Fruit fly (Drosophila melanogaster): ENCODE measurements around the gene chico.

The chico gene

DNA sequence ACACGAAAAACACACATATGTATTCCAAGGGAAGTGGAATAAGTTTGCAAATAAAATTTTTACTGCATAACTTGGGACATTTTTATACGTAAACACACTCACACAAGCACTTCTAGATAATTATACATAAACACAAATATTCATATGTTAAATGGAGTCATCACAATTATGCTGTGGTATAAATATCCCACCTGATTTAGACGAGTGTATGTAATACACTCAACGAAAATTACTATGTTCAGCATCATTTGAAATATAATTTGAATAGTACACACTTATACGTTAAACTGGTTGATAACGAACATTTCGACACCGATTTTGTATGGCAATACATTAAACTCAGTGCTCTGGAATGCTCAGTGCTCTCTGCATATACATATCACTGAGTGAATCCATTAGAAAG is 15.8 kb downstream of the chico start (continued):
- no peak for TF ChIP-seq ERR (GFP tag; optimal IDR thresholded peaks at IDR 0.05)
- no peak for TF ChIP-seq tin (GFP tag; optimal IDR thresholded peaks at IDR 0.05)
- no peak for TF ChIP-seq Lpt (GFP tag; optimal IDR thresholded peaks at IDR 0.05)
- TF ChIP-seq nerfin-2 (GFP tag; IDR thresholded peaks at IDR 0.05; ENCODE audit: partially characterized antibody): no peak
- no peak for TF ChIP-seq ato (GFP tag; IDR thresholded peaks at IDR 0.05; ENCODE audit: partially characterized antibody)
- no peak for TF ChIP-seq cas (GFP tag; IDR thresholded peaks at IDR 0.05)
- TF ChIP-seq fd96Cb (tag; optimal IDR thresholded peaks at IDR 0.05): no peak
- TF ChIP-seq corto (GFP tag; optimal IDR thresholded peaks at IDR 0.05): no peak
- TF ChIP-seq az2 (GFP tag; optimal IDR thresholded peaks at IDR 0.05): no peak
- no peak for TF ChIP-seq dm (GFP tag; optimal IDR thresholded peaks at IDR 0.05)
- TF ChIP-seq CG16779 (GFP tag; IDR thresholded peaks at IDR 0.05): no peak
- peak; percentile 84 for TF ChIP-seq sd (tag; optimal IDR thresholded peaks at IDR 0.05)
- no peak for TF ChIP-seq insv (GFP tag; optimal IDR thresholded peaks at IDR 0.05)
- no peak for TF ChIP-seq ttk (GFP tag; IDR thresholded peaks at IDR 0.05)
- no peak for TF ChIP-seq nom (GFP tag; optimal IDR thresholded peaks at IDR 0.05)
- TF ChIP-seq CG15479 (GFP tag; optimal IDR thresholded peaks at IDR 0.05): no peak
- no peak for TF ChIP-seq Dll (GFP tag; IDR thresholded peaks at IDR 0.05; ENCODE audit: partially characterized antibody)
- no peak for TF ChIP-seq Hsf (GFP tag; optimal IDR thresholded peaks at IDR 0.05)
- no peak for TF ChIP-seq CG12219 (GFP tag; optimal IDR thresholded peaks at IDR 0.05)
- peak; percentile 11 for TF ChIP-seq CG1792 (GFP tag; optimal IDR thresholded peaks at IDR 0.05)
- TF ChIP-seq ab (GFP tag; optimal IDR thresholded peaks at IDR 0.05): no peak
- no peak for TF ChIP-seq CG3838 (GFP tag; optimal IDR thresholded peaks at IDR 0.05)
- peak; percentile 5 for TF ChIP-seq CG5245 (GFP tag; optimal IDR thresholded peaks at IDR 0.05)
- TF ChIP-seq Jarid2 (GFP tag; optimal IDR thresholded peaks at IDR 0.05): no peak
- no peak for TF ChIP-seq CG10321 (GFP tag; IDR thresholded peaks at IDR 0.05)
- no peak for TF ChIP-seq peb (GFP tag; IDR thresholded peaks at IDR 0.05)
- no peak for TF ChIP-seq hth (optimal IDR thresholded peaks at IDR 0.05)
- TF ChIP-seq CG31224 (GFP tag; IDR thresholded peaks at IDR 0.05): no peak
- TF ChIP-seq tna (GFP tag; IDR thresholded peaks at IDR 0.05; ENCODE audit: partially characterized antibody): no peak
- no peak for TF ChIP-seq hb (GFP tag; IDR thresholded peaks at IDR 0.05; ENCODE audit: partially characterized antibody)
- no peak for TF ChIP-seq CG18764 (GFP tag; optimal IDR thresholded peaks at IDR 0.05)
- no peak for TF ChIP-seq Dip2 (GFP tag; IDR thresholded peaks at IDR 0.05)
- TF ChIP-seq CG18599 (GFP tag; optimal IDR thresholded peaks at IDR 0.05): no peak
- peak; percentile 36 for TF ChIP-seq CG3281 (GFP tag; optimal IDR thresholded peaks at IDR 0.05)
- TF ChIP-seq kay (GFP tag; optimal IDR thresholded peaks at IDR 0.05): no peak
- TF ChIP-seq CTCF (GFP tag; optimal IDR thresholded peaks at IDR 0.05): no peak
- TF ChIP-seq CG8359 (GFP tag; optimal IDR thresholded peaks at IDR 0.05; ENCODE audit: borderline replicate concordance): no peak
- TF ChIP-seq ftz-f1 (GFP tag; optimal IDR thresholded peaks at IDR 0.05): no peak
- TF ChIP-seq klu (GFP tag; IDR thresholded peaks at IDR 0.05): no peak
- TF ChIP-seq CG18619 (GFP tag; optimal IDR thresholded peaks at IDR 0.05): no peak
- no peak for TF ChIP-seq emc (GFP tag; optimal IDR thresholded peaks at IDR 0.05)
- no peak for TF ChIP-seq CG18011 (GFP tag; optimal IDR thresholded peaks at IDR 0.05)
- no peak for TF ChIP-seq crp (GFP tag; optimal IDR thresholded peaks at IDR 0.05)
- peak; percentile 44 for TF ChIP-seq Drgx (GFP tag; IDR thresholded peaks at IDR 0.05)
- no peak for TF ChIP-seq cato (GFP tag; optimal IDR thresholded peaks at IDR 0.05; ENCODE audit: borderline replicate concordance)
- peak; percentile 47 for TF ChIP-seq PHDP (tag; optimal IDR thresholded peaks at IDR 0.05)
- TF ChIP-seq CG16815 (GFP tag; optimal IDR thresholded peaks at IDR 0.05): no peak
- no peak for TF ChIP-seq jumu (GFP tag; optimal IDR thresholded peaks at IDR 0.05)
- TF ChIP-seq al (GFP tag; IDR thresholded peaks at IDR 0.05): no peak
- no peak for TF ChIP-seq bigmax (GFP tag; optimal IDR thresholded peaks at IDR 0.05)
- TF ChIP-seq zf30C (GFP tag; optimal IDR thresholded peaks at IDR 0.05): peak; percentile 91
- no peak for TF ChIP-seq Dip3 (GFP tag; optimal IDR thresholded peaks at IDR 0.05)
